Fruit fly (Drosophila melanogaster) S2 (cell line): ENCODE results near the gene Rbfox1.

Experiments
- CG8478 ChIP-seq: fragments of >200 bp; optimal IDR thresholded peaks from 2 replicates; lab custom pipeline; 2018
- CTCF ChIP-seq, 2 experiments: fragments of >200 bp; optimal IDR thresholded peaks; 2 replicates each; lab custom pipeline; 2018

DNA sequence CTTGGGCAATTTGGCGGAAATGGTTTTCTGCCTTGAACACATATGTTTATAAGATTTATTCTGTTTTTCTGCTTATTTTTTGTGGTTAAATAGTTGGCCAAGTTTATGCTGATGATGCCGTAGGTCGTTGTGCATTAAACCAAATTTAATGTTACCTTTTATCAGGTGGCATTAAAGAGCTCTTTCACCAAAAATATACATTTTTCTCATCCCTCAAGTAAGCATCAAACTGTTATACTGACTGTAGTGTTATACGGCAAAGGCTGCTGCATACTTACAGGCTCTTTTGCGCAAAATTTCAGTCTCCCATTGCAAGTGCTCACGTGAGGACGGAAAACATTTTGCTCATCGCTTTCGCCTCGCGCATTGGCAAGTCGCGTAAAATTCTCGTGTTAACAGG lies at the start of gene Rbfox1:
- no peak for TF ChIP-seq CG8478
- no peak for TF ChIP-seq CTCF (optimal IDR thresholded peaks at IDR 0.05; lab: Kevin White, UChicago)
